Worm (Caenorhabditis elegans) whole organism, young adult: ENCODE results near the gene aexr-3.

Source experiments
- B0035.1 ChIP-seq: sonication (generic microtip); optimal IDR thresholded peaks from 2 replicates; lab custom pipeline; 2016; ENCODE audit warnings: missing genetic modification characterization, mild to moderate bottlenecking, missing compliant biosample characterization, missing genotype, missing genetic modification reagents
- C06A6.2 ChIP-seq: fragments of 200-800 bp; sonication (Bioruptor generic); conservative IDR thresholded peaks from 2 replicates; pipeline ENCODE4 v1.3.6; 2022; ENCODE audit warnings: missing genetic modification characterization, missing compliant biosample characterization
- F10E7.11 ChIP-seq: sonication (generic microtip); optimal IDR thresholded peaks from 2 replicates; lab custom pipeline; 2017; ENCODE audit warnings: mild to moderate bottlenecking, missing genetic modification characterization, moderate library complexity, missing compliant biosample characterization
- F23B12.7 ChIP-seq: sonication (generic microtip); optimal IDR thresholded peaks from 2 replicates; lab custom pipeline; 2017; ENCODE audit warnings: missing genetic modification characterization, mild to moderate bottlenecking, missing compliant biosample characterization, antibody characterized with exemption, moderate library complexity; ENCODE audit not compliant: insufficient read depth
- F37B4.10 ChIP-seq: fragments of 200-800 bp; sonication (Bioruptor generic); IDR thresholded peaks from 2 replicates; pipeline ENCODE4 v1.3.6; 2022; ENCODE audit warnings: missing genetic modification characterization, missing compliant biosample characterization
- F39B2.1 ChIP-seq: fragments of 200-800 bp; sonication (Bioruptor generic); IDR thresholded peaks from 2 replicates; pipeline ENCODE4 v1.3.6; 2022; ENCODE audit warnings: missing genetic modification reagents, missing genetic modification characterization, missing compliant biosample characterization
- F49E8.2 ChIP-seq: sonication (generic microtip); optimal IDR thresholded peaks from 3 replicates; lab custom pipeline; 2017; ENCODE audit warnings: missing genetic modification characterization, mild to moderate bottlenecking, missing compliant biosample characterization, antibody characterized with exemption, moderate library complexity; ENCODE audit not compliant: insufficient read depth
- F57A8.1 ChIP-seq: fragments of 200-800 bp; sonication (Bioruptor generic); optimal IDR thresholded peaks from 2 replicates; lab custom pipeline; 2018; ENCODE audit warnings: mild to moderate bottlenecking, missing genetic modification characterization, moderate library complexity, missing compliant biosample characterization
- T26A5.8 ChIP-seq: sonication (generic microtip); optimal IDR thresholded peaks from 2 replicates; lab custom pipeline; 2016; ENCODE audit warnings: missing genetic modification characterization, missing compliant biosample characterization
- Y56A3A.18 ChIP-seq: fragments of 200-800 bp; sonication (Bioruptor generic); IDR thresholded peaks from 2 replicates; pipeline ENCODE4 v1.3.6; 2022; ENCODE audit warnings: missing genetic modification reagents, missing genetic modification characterization, missing compliant biosample characterization
- Y67H2A.10 ChIP-seq: fragments of 200-800 bp; sonication (Bioruptor generic); conservative IDR thresholded peaks from 2 replicates; pipeline ENCODE4 v1.3.6; 2022; ENCODE audit warnings: missing genetic modification reagents, missing genetic modification characterization, missing compliant biosample characterization
- Y95B8A.8 ChIP-seq: fragments of 200-800 bp; sonication (Bioruptor generic); IDR thresholded peaks from 2 replicates; pipeline ENCODE4 v1.3.6; 2022; ENCODE audit warnings: missing genetic modification reagents, missing genetic modification characterization, missing compliant biosample characterization
- ZK185.1 ChIP-seq: sonication (generic microtip); optimal IDR thresholded peaks from 2 replicates; lab custom pipeline; 2016; ENCODE audit warnings: mild to moderate bottlenecking, missing genetic modification characterization, missing compliant biosample characterization; ENCODE audit not compliant: poor library complexity, severe bottlenecking
- ama-1 ChIP-seq, 3 experiments: fragments of 150-350 bp in 1 of 3; sonication (generic microtip) in 2 of 3; optimal IDR thresholded peaks; 2 replicates each; lab custom pipeline; 2014 to 2018; ENCODE audit warnings: missing biosample characterization in 2 of 3, missing genetic modification characterization in 2 of 3, missing genetic modification reagents in 2 of 3
- aptf-3 ChIP-seq: fragments of 200-800 bp; sonication (Bioruptor generic); IDR thresholded peaks from 2 replicates; pipeline ENCODE4 v1.3.6; 2022; ENCODE audit warnings: missing genetic modification characterization, missing compliant biosample characterization
- atf-7 ChIP-seq: sonication (generic microtip); optimal IDR thresholded peaks from 2 replicates; lab custom pipeline; 2017; ENCODE audit warnings: mild to moderate bottlenecking, missing genetic modification characterization, missing compliant biosample characterization
- attf-3 ChIP-seq: fragments of 200-800 bp; sonication (Bioruptor generic); conservative IDR thresholded peaks from 2 replicates; pipeline ENCODE4 v1.3.6; 2022; ENCODE audit warnings: missing genetic modification reagents, missing genetic modification characterization, missing compliant biosample characterization
- ccch-3 ChIP-seq: fragments of 200-800 bp; sonication (Bioruptor generic); optimal IDR thresholded peaks from 2 replicates; lab custom pipeline; 2018; ENCODE audit warnings: mild to moderate bottlenecking, missing genetic modification characterization, missing compliant biosample characterization
- cebp-2 ChIP-seq: fragments of 200-800 bp; sonication (Bioruptor generic); IDR thresholded peaks from 2 replicates; pipeline ENCODE4 v1.3.6; 2022; ENCODE audit warnings: missing genetic modification characterization, missing compliant biosample characterization
- ceh-40 ChIP-seq: fragments of 200-800 bp; sonication (Bioruptor generic); IDR thresholded peaks from 2 replicates; pipeline ENCODE4 v1.3.6; 2022; ENCODE audit warnings: missing genetic modification characterization, missing compliant biosample characterization
- ceh-79 ChIP-seq: sonication (generic microtip); optimal IDR thresholded peaks from 2 replicates; lab custom pipeline; 2017; ENCODE audit warnings: mild to moderate bottlenecking, missing genetic modification characterization, missing compliant biosample characterization
- chd-7 ChIP-seq: sonication (generic microtip); optimal IDR thresholded peaks from 2 replicates; lab custom pipeline; 2016; ENCODE audit warnings: mild to moderate bottlenecking, missing genetic modification characterization, moderate library complexity, missing compliant biosample characterization
- die-1 ChIP-seq: sonication (generic microtip); optimal IDR thresholded peaks from 2 replicates; lab custom pipeline; 2016; ENCODE audit warnings: missing genotype, mild to moderate bottlenecking, missing genetic modification characterization, missing compliant biosample characterization
- dpff-1 ChIP-seq: sonication (generic microtip); optimal IDR thresholded peaks from 2 replicates; lab custom pipeline; 2017; ENCODE audit warnings: mild to moderate bottlenecking, missing genetic modification characterization, missing compliant biosample characterization
- dpl-1 ChIP-seq: fragments of 150-350 bp; optimal IDR thresholded peaks from 2 replicates; lab custom pipeline; 2014; ENCODE audit warnings: missing biosample characterization, missing genetic modification reagents, missing genetic modification characterization
- egl-18 ChIP-seq: fragments of 200-800 bp; sonication (Bioruptor generic); IDR thresholded peaks from 2 replicates; pipeline ENCODE4 v1.3.6; 2022; ENCODE audit warnings: missing genetic modification reagents, missing genetic modification characterization, missing compliant biosample characterization
- ets-4 ChIP-seq: fragments of 200-800 bp; sonication (Bioruptor generic); optimal IDR thresholded peaks from 2 replicates; lab custom pipeline; 2018; ENCODE audit warnings: mild to moderate bottlenecking, missing genetic modification characterization, missing compliant biosample characterization
- him-1 ChIP-seq: sonication (generic microtip); optimal IDR thresholded peaks from 2 replicates; lab custom pipeline; 2016; ENCODE audit warnings: missing genotype, missing genetic modification reagents, missing genetic modification characterization, missing compliant biosample characterization
- hlh-12 ChIP-seq: sonication (generic microtip); optimal IDR thresholded peaks from 2 replicates; lab custom pipeline; 2016; ENCODE audit warnings: missing genetic modification characterization, missing compliant biosample characterization
- hlh-26 ChIP-seq: fragments of 200-800 bp; sonication (Bioruptor generic); conservative IDR thresholded peaks from 2 replicates; pipeline ENCODE4 v1.3.6; 2022; ENCODE audit warnings: missing genetic modification reagents, missing genetic modification characterization, missing compliant biosample characterization
- hmg-20 ChIP-seq: fragments of 200-800 bp; sonication (Bioruptor generic); IDR thresholded peaks from 2 replicates; pipeline ENCODE4 v1.3.6; 2022; ENCODE audit warnings: missing genetic modification reagents, missing genetic modification characterization, missing compliant biosample characterization
- lin-54 ChIP-seq: fragments of 200-800 bp; sonication (Bioruptor generic); optimal IDR thresholded peaks from 2 replicates; lab custom pipeline; 2018; ENCODE audit warnings: mild to moderate bottlenecking, missing genetic modification characterization, missing compliant biosample characterization
- lir-1 ChIP-seq: fragments of 200-800 bp; sonication (Bioruptor generic); conservative IDR thresholded peaks from 2 replicates; pipeline ENCODE4 v1.3.6; 2022; ENCODE audit warnings: missing genetic modification reagents, missing genetic modification characterization, missing compliant biosample characterization
- lsl-1 ChIP-seq: fragments of 200-800 bp; sonication (Bioruptor generic); optimal IDR thresholded peaks from 2 replicates; lab custom pipeline; 2018; ENCODE audit warnings: mild to moderate bottlenecking, missing genetic modification characterization, moderate library complexity, missing compliant biosample characterization
- madf-8 ChIP-seq: fragments of 200-800 bp; sonication (Bioruptor generic); conservative IDR thresholded peaks from 2 replicates; pipeline ENCODE4 v1.3.6; 2022; ENCODE audit warnings: missing genetic modification reagents, missing genetic modification characterization, missing compliant biosample characterization
- mxl-1 ChIP-seq: sonication (generic microtip); optimal IDR thresholded peaks from 2 replicates; lab custom pipeline; 2016; ENCODE audit warnings: missing genetic modification characterization, missing compliant biosample characterization
- nhr-90 ChIP-seq: sonication (generic microtip); optimal IDR thresholded peaks from 2 replicates; lab custom pipeline; 2016; ENCODE audit warnings: missing genotype, mild to moderate bottlenecking, missing genetic modification characterization, missing compliant biosample characterization
- pbrm-1 ChIP-seq: fragments of 200-800 bp; sonication (Bioruptor generic); IDR thresholded peaks from 2 replicates; pipeline ENCODE4 v1.3.6; 2022; ENCODE audit warnings: missing genetic modification reagents, missing genetic modification characterization, missing compliant biosample characterization
- rcor-1 ChIP-seq: fragments of 200-800 bp; sonication (Bioruptor generic); IDR thresholded peaks from 2 replicates; pipeline ENCODE4 v1.3.6; 2022; ENCODE audit warnings: missing genetic modification reagents, missing genetic modification characterization, missing compliant biosample characterization
- repo-1 ChIP-seq: sonication (generic microtip); optimal IDR thresholded peaks from 2 replicates; lab custom pipeline; 2017; ENCODE audit warnings: mild to moderate bottlenecking, missing genetic modification characterization, missing compliant biosample characterization
- sptf-2 ChIP-seq: fragments of 200-800 bp; sonication (Bioruptor generic); optimal IDR thresholded peaks from 2 replicates; lab custom pipeline; 2018; ENCODE audit warnings: mild to moderate bottlenecking, missing genetic modification characterization, missing compliant biosample characterization
- tbx-9 ChIP-seq: sonication (generic microtip); optimal IDR thresholded peaks from 2 replicates; lab custom pipeline; 2016; ENCODE audit warnings: borderline replicate concordance, missing genetic modification characterization, inconsistent platforms, missing compliant biosample characterization
- tlf-1 ChIP-seq: fragments of 200-800 bp; sonication (Bioruptor generic); optimal IDR thresholded peaks from 2 replicates; lab custom pipeline; 2018; ENCODE audit warnings: mild to moderate bottlenecking, missing genetic modification characterization, missing compliant biosample characterization
- unc-130 ChIP-seq: sonication (generic microtip); optimal IDR thresholded peaks from 2 replicates; lab custom pipeline; 2016; ENCODE audit warnings: missing genetic modification reagents, missing genetic modification characterization, missing compliant biosample characterization
- zfh-2 ChIP-seq: fragments of 200-800 bp; sonication (Bioruptor generic); conservative IDR thresholded peaks from 2 replicates; pipeline ENCODE4 v1.3.6; 2022; ENCODE audit warnings: missing genetic modification reagents, missing genetic modification characterization, missing compliant biosample characterization
- zim-3 ChIP-seq: sonication (generic microtip); optimal IDR thresholded peaks from 2 replicates; lab custom pipeline; 2017; ENCODE audit warnings: mild to moderate bottlenecking, missing genetic modification characterization, moderate library complexity, missing compliant biosample characterization
- ztf-18 ChIP-seq: sonication (generic microtip); optimal IDR thresholded peaks from 2 replicates; lab custom pipeline; 2016; ENCODE audit warnings: missing genotype, mild to moderate bottlenecking, missing genetic modification characterization, missing compliant biosample characterization
- ztf-25 ChIP-seq: fragments of 200-800 bp; sonication (Bioruptor generic); IDR thresholded peaks from 2 replicates; pipeline ENCODE4 v1.3.6; 2022; ENCODE audit warnings: missing genetic modification reagents, missing genetic modification characterization, missing compliant biosample characterization
- ztf-26 ChIP-seq: sonication (generic microtip); optimal IDR thresholded peaks from 2 replicates; lab custom pipeline; 2017; ENCODE audit warnings: missing genetic modification characterization, missing compliant biosample characterization
- ztf-3 ChIP-seq: fragments of 200-800 bp; sonication (Bioruptor generic); optimal IDR thresholded peaks from 2 replicates; lab custom pipeline; 2018; ENCODE audit warnings: mild to moderate bottlenecking, missing genetic modification characterization, missing compliant biosample characterization

The aexr-3 gene

DNA sequence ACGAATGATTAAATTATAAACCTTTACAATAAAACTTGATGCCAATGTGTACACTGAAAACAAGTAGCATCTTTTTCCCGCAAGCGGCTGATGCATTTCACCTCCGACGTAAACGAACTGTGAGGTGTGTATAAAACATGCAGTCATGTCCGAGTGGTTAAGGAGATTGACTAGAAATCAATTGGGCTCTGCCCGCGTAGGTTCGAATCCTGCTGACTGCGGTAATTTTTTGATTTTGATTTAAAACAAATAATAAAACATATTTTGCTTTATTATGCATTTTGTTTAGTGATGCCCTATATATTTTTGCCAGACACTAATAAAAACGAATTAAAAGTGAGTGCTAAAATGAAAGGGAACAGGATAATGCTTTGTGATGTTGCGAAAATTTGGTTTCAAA is 10.5 kb upstream of the aexr-3 start (continued):
- TF ChIP-seq dpl-1 (GFP tag; lab: Kevin White, UChicago) (no peak), pbrm-1 (GFP tag; lab: Robert Waterston, UW) (peak; percentile 86), ZK185.1 (tag; lab: Kevin White, UChicago) (peak; percentile 74), lir-1 (GFP tag; lab: Robert Waterston, UW) (no peak; the same call in 1 of the 2 replicates), hlh-12 (tag; lab: Kevin White, UChicago) (peak; percentile 76), F57A8.1 (GFP tag; lab: Kevin White, UChicago) (peak; percentile 17), ceh-40 (GFP tag; lab: Robert Waterston, UW) (no peak), T26A5.8 (tag; lab: Kevin White, UChicago) (peak; percentile 84), zfh-2 (GFP tag; lab: Robert Waterston, UW) (no peak), ama-1 (optimal IDR thresholded peaks at IDR 0.05; lab: Kevin White, UChicago) (no peak), ama-1 (GFP tag; optimal IDR thresholded peaks at IDR 0.05; lab: Kevin White, UChicago) (peak; percentile 85), lsl-1 (GFP tag; lab: Kevin White, UChicago) (no peak), lin-54 (GFP tag; lab: Kevin White, UChicago) (no peak), ccch-3 (GFP tag; lab: Kevin White, UChicago) (no peak), F10E7.11 (tag; lab: Kevin White, UChicago) (no peak), egl-18 (GFP tag; lab: Robert Waterston, UW) (no peak), Y95B8A.8 (GFP tag; lab: Robert Waterston, UW) (no peak), attf-3 (GFP tag; lab: Robert Waterston, UW) (no peak), F23B12.7 (tag; lab: Kevin White, UChicago) (peak; percentile 76), Y67H2A.10 (GFP tag; lab: Robert Waterston, UW) (no peak), chd-7 (tag; lab: Kevin White, UChicago) (peak; percentile 43), F37B4.10 (GFP tag; lab: Robert Waterston, UW) (no peak), C06A6.2 (no peak), ztf-3 (no peak), sptf-2 (GFP tag; lab: Kevin White, UChicago) (no peak), F49E8.2 (tag; lab: Kevin White, UChicago) (peak; percentile 2), him-1 (tag; lab: Kevin White, UChicago) (peak; percentile 86), mxl-1 (peak; percentile 19), ceh-79 (tag; lab: Kevin White, UChicago) (no peak), ztf-26 (tag; lab: Kevin White, UChicago) (peak; percentile 2), rcor-1 (peak; percentile 57), aptf-3 (GFP tag; lab: Robert Waterston, UW) (no peak), ztf-25 (GFP tag; lab: Robert Waterston, UW) (peak; percentile 76; the same call in 1 of the 2 replicates), tlf-1 (GFP tag; lab: Kevin White, UChicago) (peak; percentile 0), cebp-2 (GFP tag; lab: Robert Waterston, UW) (no peak), ztf-18 (tag; lab: Kevin White, UChicago) (peak; percentile 54), B0035.1 (peak; percentile 23), dpff-1 (tag; lab: Kevin White, UChicago) (no peak), madf-8 (GFP tag; lab: Robert Waterston, UW) (no peak), die-1 (tag; lab: Kevin White, UChicago) (peak; percentile 80), F39B2.1 (GFP tag; lab: Robert Waterston, UW) (no peak), zim-3 (tag; lab: Kevin White, UChicago) (peak; percentile 43), repo-1 (tag; lab: Kevin White, UChicago) (no peak), ets-4 (GFP tag; lab: Kevin White, UChicago) (no peak), hlh-26 (no peak), atf-7 (tag; lab: Kevin White, UChicago) (no peak), tbx-9 (tag; lab: Kevin White, UChicago) (no peak), hmg-20 (GFP tag; lab: Robert Waterston, UW) (no peak), nhr-90 (tag; lab: Kevin White, UChicago) (peak; percentile 82), Y56A3A.18 (peak; percentile 90), unc-130 (GFP tag; lab: Kevin White, UChicago) (peak; percentile 32)
